Worm (Caenorhabditis elegans): ENCODE results near the gene set-4.
A peak's percentile ranks its signal among the peaks of the same experiment; 100 is the strongest.

DNA sequence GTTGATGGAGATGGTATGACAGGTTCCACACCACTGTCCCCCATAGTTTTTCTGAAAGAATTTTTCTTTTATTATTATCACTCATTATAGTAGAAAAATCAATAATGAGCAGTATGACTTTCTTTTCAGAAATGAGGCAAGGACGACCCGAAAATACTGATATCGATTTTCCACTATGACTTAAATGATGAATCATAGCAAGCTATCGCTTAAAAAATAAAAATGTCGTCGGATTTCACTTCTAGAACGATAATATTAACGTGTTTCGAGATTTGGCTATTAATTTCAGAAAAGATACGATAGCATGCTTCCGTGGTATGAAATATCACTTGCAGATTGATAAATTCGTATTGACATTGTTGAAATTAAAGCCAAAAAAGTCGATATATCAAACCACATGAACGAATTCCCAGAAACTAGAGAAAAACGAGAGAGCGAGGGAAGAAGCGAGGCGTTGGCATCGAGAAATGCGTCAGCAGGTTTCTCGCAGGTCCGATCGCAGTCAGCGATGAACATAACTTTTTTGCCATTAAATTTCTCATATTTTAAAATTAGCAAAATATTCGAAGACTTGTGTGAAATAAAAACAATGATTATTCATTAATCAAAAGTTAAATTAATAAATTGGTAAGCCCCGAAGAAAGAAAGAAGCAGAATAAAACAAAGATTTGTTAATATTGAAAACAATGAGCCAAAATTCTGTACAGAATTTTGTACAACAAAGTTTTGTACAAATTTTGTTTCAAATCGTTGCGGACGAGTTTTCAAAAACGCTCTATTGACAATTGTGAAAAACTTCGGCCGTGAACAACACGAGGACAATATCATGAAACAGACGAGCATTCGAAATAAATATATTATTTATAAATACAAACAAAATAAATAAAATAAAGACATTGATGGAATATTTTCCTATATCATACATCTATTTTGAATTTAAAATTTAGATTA, 24.5 kb upstream of the set-4 start, which contains the start of gene C32D5.11:
- no peak for TF ChIP-seq elt-2 (tag; optimal IDR thresholded peaks at IDR 0.05)
- TF ChIP-seq snpc-4 (tag; optimal IDR thresholded peaks at IDR 0.05), result peak; percentile 16
- no peak for TF ChIP-seq egl-27 (tag; optimal IDR thresholded peaks at IDR 0.05)
- TF ChIP-seq rnt-1 (tag; optimal IDR thresholded peaks at IDR 0.05), result peak; percentile 86
- peak; percentile 57 to 75 for TF ChIP-seq efl-1 (optimal IDR thresholded peaks at IDR 0.05)
- TF ChIP-seq efl-1 (GFP tag; optimal IDR thresholded peaks at IDR 0.05 in 1 of 2), result peak; percentile 72 to 97
- TF ChIP-seq ztf-11 (tag; optimal IDR thresholded peaks at IDR 0.05), result no peak
- peak; percentile 79 for TF ChIP-seq xbp-1 (tag; optimal IDR thresholded peaks at IDR 0.05)
